Worm (Caenorhabditis elegans): Measurements from ENCODE around the gene Y42H9AR.2.

Y42H9AR.2 gene

ce11 chrIV:8066598-8066997 lies 33.1 kb upstream of the Y42H9AR.2 start:
- TF ChIP-seq elt-1 (tag; optimal IDR thresholded peaks at IDR 0.05) = no peak
- no peak for TF ChIP-seq fos-1 (tag; optimal IDR thresholded peaks at IDR 0.05)
- no peak for TF ChIP-seq gmeb-1 (tag; optimal IDR thresholded peaks at IDR 0.05)
- no peak for TF ChIP-seq aly-2 (tag; optimal IDR thresholded peaks at IDR 0.05)
- TF ChIP-seq blmp-1 (tag; optimal IDR thresholded peaks at IDR 0.05; ENCODE audit: insufficient read depth) = no peak
- TF ChIP-seq lin-13 (GFP tag; optimal IDR thresholded peaks at IDR 0.05) = peak; percentile 12
- TF ChIP-seq unc-39 (tag; optimal IDR thresholded peaks at IDR 0.05) = no peak
- TF ChIP-seq ceh-82 (tag; optimal IDR thresholded peaks at IDR 0.05) = no peak
- peak; percentile 26 for TF ChIP-seq Y55F3AM.14 (GFP tag; optimal IDR thresholded peaks at IDR 0.05)
- no peak for TF ChIP-seq ZK546.5 (tag; optimal IDR thresholded peaks at IDR 0.05)
- TF ChIP-seq ztf-4 (tag; optimal IDR thresholded peaks at IDR 0.05) = no peak
- TF ChIP-seq skn-1 (tag; optimal IDR thresholded peaks at IDR 0.05) = no peak
- no peak for TF ChIP-seq nhr-77 (tag; optimal IDR thresholded peaks at IDR 0.05)
- TF ChIP-seq crh-2 (tag; optimal IDR thresholded peaks at IDR 0.05) = no peak
- no peak for TF ChIP-seq egl-27 (tag; optimal IDR thresholded peaks at IDR 0.05)
- peak; percentile 22 for TF ChIP-seq nhr-25 (tag; optimal IDR thresholded peaks at IDR 0.05)
- TF ChIP-seq mdl-1 (tag; optimal IDR thresholded peaks at IDR 0.05) = no peak
- no peak for TF ChIP-seq nhr-21 (tag; optimal IDR thresholded peaks at IDR 0.05)
- TF ChIP-seq R02D3.7 (tag; optimal IDR thresholded peaks at IDR 0.05) = no peak
- TF ChIP-seq elt-3 (tag; optimal IDR thresholded peaks at IDR 0.05) = no peak
- TF ChIP-seq nhr-10 (tag; optimal IDR thresholded peaks at IDR 0.05) = no peak
- TF ChIP-seq F13H6.1 (tag; optimal IDR thresholded peaks at IDR 0.05) = peak; percentile 51
- peak; percentile 40 for TF ChIP-seq sma-9 (GFP tag; optimal IDR thresholded peaks at IDR 0.05)
- no peak for TF ChIP-seq sma-9 (tag; optimal IDR thresholded peaks at IDR 0.05)
- TF ChIP-seq peb-1 (tag; optimal IDR thresholded peaks at IDR 0.05) = no peak
- no peak for TF ChIP-seq ztf-1 (GFP tag; conservative IDR thresholded peaks at IDR 0.05)
- TF ChIP-seq dmd-4 (tag; optimal IDR thresholded peaks at IDR 0.05) = no peak
- peak; percentile 77 for TF ChIP-seq nhr-129 (tag; optimal IDR thresholded peaks at IDR 0.05)
- peak; percentile 3 for TF ChIP-seq snpc-4 (tag; optimal IDR thresholded peaks at IDR 0.05)
- TF ChIP-seq lin-39 (tag; optimal IDR thresholded peaks at IDR 0.05) = no peak
- TF ChIP-seq nhr-23 (tag; optimal IDR thresholded peaks at IDR 0.05) = no peak
- no peak for TF ChIP-seq nhr-11 (tag; optimal IDR thresholded peaks at IDR 0.05)
- TF ChIP-seq unc-62 (GFP tag; optimal IDR thresholded peaks at IDR 0.05) = no peak
- TF ChIP-seq lsy-2 (tag; optimal IDR thresholded peaks at IDR 0.05) = peak in 1 of 2 experiments; percentile 48
- TF ChIP-seq nhr-237 (tag; optimal IDR thresholded peaks at IDR 0.05) = no peak
- no peak for TF ChIP-seq nhr-6 (tag; optimal IDR thresholded peaks at IDR 0.05)
- TF ChIP-seq zag-1 (tag; optimal IDR thresholded peaks at IDR 0.05) = peak; percentile 38
- no peak for TF ChIP-seq ceh-16 (tag; optimal IDR thresholded peaks at IDR 0.05)
- TF ChIP-seq sem-4 (tag; optimal IDR thresholded peaks at IDR 0.05) = peak; percentile 69
- TF ChIP-seq C34F6.9 (tag; optimal IDR thresholded peaks at IDR 0.05) = peak; percentile 33
- TF ChIP-seq unc-55 (GFP tag; optimal IDR thresholded peaks at IDR 0.05) = peak; percentile 76

- TF ChIP-seq alr-1 (tag; optimal IDR thresholded peaks at IDR 0.05) (no peak), nhr-6 (tag; optimal IDR thresholded peaks at IDR 0.05) (peak; percentile 21), sma-3 (GFP tag; optimal IDR thresholded peaks at IDR 0.05) (peak; percentile 31), lin-11 (tag; optimal IDR thresholded peaks at IDR 0.05) (no peak), sem-4 (tag; optimal IDR thresholded peaks at IDR 0.05) (peak; percentile 5), sma-9 (GFP tag; optimal IDR thresholded peaks at IDR 0.05) (peak; percentile 65), sma-9 (tag; optimal IDR thresholded peaks at IDR 0.05) (no peak), F13H6.1 (tag; optimal IDR thresholded peaks at IDR 0.05) (peak; percentile 16), elt-1 (tag; optimal IDR thresholded peaks at IDR 0.05) (no peak), skn-1 (tag; optimal IDR thresholded peaks at IDR 0.05) (no peak), nhr-25 (tag; optimal IDR thresholded peaks at IDR 0.05) (peak; percentile 17), nhr-129 (tag; optimal IDR thresholded peaks at IDR 0.05) (peak; percentile 22), nhr-21 (tag; optimal IDR thresholded peaks at IDR 0.05) (peak; percentile 21), mdl-1 (tag; optimal IDR thresholded peaks at IDR 0.05) (no peak), fos-1 (tag; optimal IDR thresholded peaks at IDR 0.05) (peak; percentile 44), nhr-237 (tag; optimal IDR thresholded peaks at IDR 0.05) (no peak)
Observed at ce11 chrIV:8067745-8068144, 32.0 kb upstream of the Y42H9AR.2 start.

Measured in whole organism, L2 larva.